Worm (Caenorhabditis elegans): ENCODE results near the gene F23H11.4.

The F23H11.4 gene

ce11 chrIII:886726-887125, 20.6 kb downstream of the F23H11.4 start, which contains the start of gene zer-1 (continued):
- TF ChIP-seq dpff-1 (tag; optimal IDR thresholded peaks at IDR 0.05) (no peak), mes-4 (tag; optimal IDR thresholded peaks at IDR 0.05) (no peak), die-1 (tag; optimal IDR thresholded peaks at IDR 0.05) (no peak), him-1 (tag; optimal IDR thresholded peaks at IDR 0.05) (no peak), K11D2.4 (GFP tag; IDR thresholded peaks at IDR 0.05) (no peak)

- TF ChIP-seq nfya-2 (GFP tag; IDR thresholded peaks at IDR 0.05) (no peak), nhr-27 (tag; optimal IDR thresholded peaks at IDR 0.05) (no peak), athp-1 (tag; optimal IDR thresholded peaks at IDR 0.05) (no peak), lin-35 (GFP tag; optimal IDR thresholded peaks at IDR 0.05) (no peak), F37B4.10 (GFP tag; IDR thresholded peaks at IDR 0.05) (no peak), bed-1 (GFP tag; IDR thresholded peaks at IDR 0.05) (no peak), rpc-1 (optimal IDR thresholded peaks at IDR 0.05) (no peak), rpc-1 (tag; optimal IDR thresholded peaks at IDR 0.05) (no peak), nhr-120 (GFP tag; IDR thresholded peaks at IDR 0.05) (no peak), attf-5 (GFP tag; optimal IDR thresholded peaks at IDR 0.05) (no peak), ZK185.1 (tag; optimal IDR thresholded peaks at IDR 0.05; ENCODE audit: poor library complexity, severe bottlenecking) (no peak)
Measured at ce11 chrIII:883595-883994, 23.7 kb downstream of the F23H11.4 start.

DNA sequence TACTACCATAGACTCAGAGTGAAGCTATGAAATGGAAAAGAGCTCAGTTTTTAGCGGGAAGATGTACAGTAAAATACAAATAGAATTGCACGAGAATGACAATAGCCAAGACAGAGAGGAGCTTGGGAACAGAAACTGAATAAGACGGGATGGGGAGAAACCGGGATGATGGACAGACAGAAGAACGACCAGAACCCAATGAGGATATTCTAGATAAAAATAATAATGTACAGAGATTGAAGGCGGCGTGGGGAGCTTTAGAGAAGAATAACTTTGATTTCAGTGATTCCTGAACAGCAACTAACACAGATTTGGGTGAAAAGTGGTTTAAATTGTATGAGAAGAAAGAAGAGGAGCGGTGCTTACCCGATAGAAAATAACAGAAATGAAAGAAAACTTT, 25.9 kb downstream of the F23H11.4 start:
- no peak for TF ChIP-seq ztf-22 (GFP tag; optimal IDR thresholded peaks at IDR 0.05)
- no peak for TF ChIP-seq ama-1 (optimal IDR thresholded peaks at IDR 0.05)
- peak in 1 of 2 experiments; percentile 66 for TF ChIP-seq ama-1 (GFP tag; optimal IDR thresholded peaks at IDR 0.05)
- TF ChIP-seq tbp1 (GFP tag; optimal IDR thresholded peaks at IDR 0.05): peak; percentile 15
- TF ChIP-seq snpc-3.4 (tag; optimal IDR thresholded peaks at IDR 0.05): peak; percentile 39
- no peak for TF ChIP-seq nhr-179 (tag; optimal IDR thresholded peaks at IDR 0.05)
- no peak for TF ChIP-seq sdz-38 (tag; optimal IDR thresholded peaks at IDR 0.05)
- no peak for TF ChIP-seq aptf-2 (GFP tag; conservative IDR thresholded peaks at IDR 0.05)
- TF ChIP-seq F37B4.10 (GFP tag; IDR thresholded peaks at IDR 0.05): no peak
- peak; percentile 29; the same call in 1 of the 2 replicates for TF ChIP-seq pbrm-1 (GFP tag; IDR thresholded peaks at IDR 0.05)
- no peak for TF ChIP-seq K11D2.4 (GFP tag; IDR thresholded peaks at IDR 0.05)
- peak; percentile 5 for TF ChIP-seq die-1 (tag; optimal IDR thresholded peaks at IDR 0.05)
- no peak for TF ChIP-seq C17E4.6 (GFP tag; IDR thresholded peaks at IDR 0.05)
- 0 out of 2 replicates have a peak, but pooled peaks have one; percentile 43 for TF ChIP-seq Y53G8AR.9 (GFP tag; conservative IDR thresholded peaks at IDR 0.05)
- no peak for TF ChIP-seq let-607 (tag; optimal IDR thresholded peaks at IDR 0.05)
- TF ChIP-seq egl-44 (GFP tag; IDR thresholded peaks at IDR 0.05): no peak
- no peak for TF ChIP-seq attf-5 (GFP tag; optimal IDR thresholded peaks at IDR 0.05)
- no peak for TF ChIP-seq ztf-6 (GFP tag; IDR thresholded peaks at IDR 0.05)
- no peak for TF ChIP-seq ztf-3 (GFP tag; optimal IDR thresholded peaks at IDR 0.05)
- TF ChIP-seq chd-7 (tag; optimal IDR thresholded peaks at IDR 0.05): no peak
- TF ChIP-seq attf-3 (GFP tag; conservative IDR thresholded peaks at IDR 0.05): no peak
- no peak for TF ChIP-seq T07F8.4 (tag; optimal IDR thresholded peaks at IDR 0.05)
- TF ChIP-seq sea-2 (GFP tag; IDR thresholded peaks at IDR 0.05): no peak
- TF ChIP-seq lin-40 (tag; optimal IDR thresholded peaks at IDR 0.05): no peak
- no peak for TF ChIP-seq F52B5.7 (tag; optimal IDR thresholded peaks at IDR 0.05)
- peak; percentile 33 for TF ChIP-seq lsl-1 (GFP tag; optimal IDR thresholded peaks at IDR 0.05)
- TF ChIP-seq F22D6.2 (tag; optimal IDR thresholded peaks at IDR 0.05): no peak
- no peak for TF ChIP-seq sptf-2 (GFP tag; optimal IDR thresholded peaks at IDR 0.05)
- no peak for TF ChIP-seq dpl-1 (GFP tag; optimal IDR thresholded peaks at IDR 0.05)
- TF ChIP-seq B0261.1 (tag; optimal IDR thresholded peaks at IDR 0.05): no peak
- TF ChIP-seq zim-3 (tag; optimal IDR thresholded peaks at IDR 0.05): no peak
- TF ChIP-seq nfyb-1 (GFP tag; IDR thresholded peaks at IDR 0.05): no peak
- TF ChIP-seq pha-4 (tag; optimal IDR thresholded peaks at IDR 0.05): no peak
- TF ChIP-seq Y79H2A.3 (GFP tag; conservative IDR thresholded peaks at IDR 0.05): no peak
- TF ChIP-seq F55B11.4 (tag; optimal IDR thresholded peaks at IDR 0.05; ENCODE audit: borderline replicate concordance, insufficient read depth): no peak
